Fruit fly (Drosophila melanogaster) whole organism, embryonic: ENCODE results near the gene be.
A peak's percentile ranks its signal among the peaks of the same experiment; 100 is the strongest.

Source experiments
- Adf1 ChIP-seq: fragments of 200-800 bp; sonication (Bioruptor generic); IDR thresholded peaks from 2 replicates; pipeline ENCODE4 v1.3.6; 2022; ENCODE audit warnings: missing biosample characterization, missing genetic modification characterization
- B-H2 ChIP-seq: fragments of 200-800 bp; sonication (Bioruptor generic); optimal IDR thresholded peaks from 2 replicates; lab custom pipeline; 2018; ENCODE audit warnings: missing biosample characterization, mild to moderate bottlenecking, missing genetic modification characterization
- CG10366 ChIP-seq: fragments of 200-800 bp; sonication (Bioruptor generic); IDR thresholded peaks from 2 replicates; pipeline ENCODE4 v1.3.6; 2022; ENCODE audit warnings: missing biosample characterization, missing genetic modification characterization
- CG11247 ChIP-seq: fragments of 200-800 bp; sonication (Bioruptor generic); IDR thresholded peaks from 2 replicates; pipeline ENCODE4 v1.3.6; 2022; ENCODE audit warnings: missing biosample characterization, missing genetic modification characterization
- CG11560 ChIP-seq: fragments of 200-800 bp; sonication (Bioruptor generic); IDR thresholded peaks from 3 replicates; pipeline ENCODE4 v1.3.6; 2022; ENCODE audit warnings: missing biosample characterization, missing genetic modification characterization
- CG14860 ChIP-seq: fragments of 200-800 bp; sonication (Bioruptor generic); IDR thresholded peaks from 3 replicates; pipeline ENCODE4 v1.3.6; 2022; ENCODE audit warnings: missing biosample characterization, missing genetic modification characterization; ENCODE audit not compliant: partially characterized antibody
- CG15696 ChIP-seq: fragments of 200-800 bp; sonication (Bioruptor generic); optimal IDR thresholded peaks from 2 replicates; lab custom pipeline; 2019; ENCODE audit warnings: missing biosample characterization, mild to moderate bottlenecking, missing genetic modification characterization, moderate library complexity
- CG16779 ChIP-seq: fragments of 200-800 bp; sonication (Bioruptor generic); IDR thresholded peaks from 2 replicates; pipeline ENCODE4 v1.3.6; 2022; ENCODE audit warnings: missing biosample characterization, missing genetic modification characterization
- CG17829 ChIP-seq: fragments of 200-800 bp; optimal IDR thresholded peaks from 2 replicates; lab custom pipeline; 2019; ENCODE audit warnings: missing biosample characterization, mild to moderate bottlenecking, missing genetic modification characterization, moderate library complexity
- CG1792 ChIP-seq: fragments of 200-800 bp; sonication (Bioruptor generic); optimal IDR thresholded peaks from 2 replicates; lab custom pipeline; 2016; ENCODE audit warnings: missing biosample characterization, missing genetic modification characterization
- CG18011 ChIP-seq: fragments of 200-800 bp; sonication (Bioruptor generic); optimal IDR thresholded peaks from 2 replicates; lab custom pipeline; 2017; ENCODE audit warnings: missing biosample characterization, missing genetic modification characterization, mild to moderate bottlenecking, moderate library complexity, missing genotype
- CG18764 ChIP-seq: fragments of 200-800 bp; sonication (Bioruptor generic); optimal IDR thresholded peaks from 3 replicates; lab custom pipeline; 2016; ENCODE audit warnings: missing biosample characterization, missing genetic modification characterization
- CG31388 ChIP-seq: fragments of 200-800 bp; sonication (Bioruptor generic); optimal IDR thresholded peaks from 2 replicates; lab custom pipeline; 2016; ENCODE audit warnings: missing biosample characterization, missing genetic modification characterization
- CG33557 ChIP-seq: fragments of 200-800 bp; sonication (Bioruptor generic); optimal IDR thresholded peaks from 2 replicates; lab custom pipeline; 2019; ENCODE audit warnings: missing biosample characterization, mild to moderate bottlenecking, missing genetic modification characterization, moderate library complexity
- CG3726 ChIP-seq: fragments of 200-800 bp; sonication (Bioruptor generic); IDR thresholded peaks from 3 replicates; pipeline ENCODE4, ENCODE4 v1.3.6; 2022; ENCODE audit warnings: missing biosample characterization, missing genetic modification characterization
- CG4360 ChIP-seq: fragments of 200-800 bp; sonication (Bioruptor generic); IDR thresholded peaks from 2 replicates; pipeline ENCODE4 v1.3.6; 2022; ENCODE audit warnings: missing biosample characterization, missing genetic modification characterization
- CG4617 ChIP-seq: fragments of 200-800 bp; sonication (Bioruptor generic); optimal IDR thresholded peaks from 3 replicates; lab custom pipeline; 2016; ENCODE audit warnings: missing biosample characterization, missing genetic modification characterization, borderline replicate concordance
- CG4820 ChIP-seq: fragments of 200-800 bp; sonication (Bioruptor generic); optimal IDR thresholded peaks from 3 replicates; lab custom pipeline; 2016; ENCODE audit warnings: missing biosample characterization, missing genetic modification characterization
- CG6791 ChIP-seq: fragments of 200-800 bp; sonication (Bioruptor generic); IDR thresholded peaks from 3 replicates; pipeline ENCODE4 v1.3.6; 2022; ENCODE audit warnings: missing biosample characterization, missing genetic modification characterization; ENCODE audit not compliant: partially characterized antibody
- D ChIP-seq, 2 experiments: fragments of 200-800 bp in 1 of 2; fragments of >200 bp in 1 of 2; sonication (Bioruptor generic) in 1 of 2; optimal IDR thresholded peaks; 2 replicates in 1 of 2; 3 replicates in 1 of 2; lab custom pipeline; 2017; ENCODE audit warnings: mild to moderate bottlenecking in 1 of 2, missing biosample characterization in 1 of 2, missing genetic modification characterization in 1 of 2, missing genetic modification reagents in 1 of 2
- D19B ChIP-seq: fragments of 200-800 bp; sonication (Bioruptor generic); optimal IDR thresholded peaks from 2 replicates; lab custom pipeline; 2017; ENCODE audit warnings: missing biosample characterization, mild to moderate bottlenecking, missing genetic modification characterization
- Dip2 ChIP-seq: fragments of 200-800 bp; sonication (Bioruptor generic); IDR thresholded peaks from 2 replicates; pipeline ENCODE4 v1.3.6; 2022; ENCODE audit warnings: missing biosample characterization, missing genetic modification characterization
- E2f2 ChIP-seq: fragments of 200-800 bp; sonication (Bioruptor generic); IDR thresholded peaks from 2 replicates; pipeline ENCODE4 v1.3.6; 2022; ENCODE audit warnings: missing biosample characterization, missing genetic modification characterization
- Eip74EF ChIP-seq, 2 experiments: fragments of 200-800 bp in 1 of 2; fragments of >200 bp in 1 of 2; sonication (Bioruptor generic) in 1 of 2; optimal IDR thresholded peaks; 2 replicates each; lab custom pipeline; 2017 to 2019; ENCODE audit warnings: missing biosample characterization in 2 of 2, missing genetic modification characterization in 2 of 2, mild to moderate bottlenecking in 1 of 2, moderate library complexity in 1 of 2
- H15 ChIP-seq: fragments of 200-800 bp; sonication (Bioruptor generic); IDR thresholded peaks from 3 replicates; pipeline ENCODE4 v1.3.6; 2022; ENCODE audit warnings: missing biosample characterization, missing genetic modification characterization
- HmgZ ChIP-seq: fragments of 200-800 bp; sonication (Bioruptor generic); optimal IDR thresholded peaks from 2 replicates; lab custom pipeline; 2018; ENCODE audit warnings: missing biosample characterization, mild to moderate bottlenecking, missing genetic modification characterization
- NFAT ChIP-seq: fragments of 200-800 bp; sonication (Bioruptor generic); IDR thresholded peaks from 2 replicates; pipeline ENCODE4 v1.3.6; 2022; ENCODE audit warnings: missing biosample characterization, missing genetic modification characterization
- Oaz ChIP-seq: fragments of 200-800 bp; sonication (Bioruptor generic); IDR thresholded peaks from 2 replicates; pipeline ENCODE4 v1.3.6; 2022; ENCODE audit warnings: missing biosample characterization, missing genetic modification characterization
- Optix ChIP-seq: fragments of 200-800 bp; sonication (Bioruptor generic); IDR thresholded peaks from 3 replicates; pipeline ENCODE4 v1.3.6; 2022; ENCODE audit warnings: missing biosample characterization, missing genetic modification characterization
- Sry-β ChIP-seq: fragments of 200-800 bp; sonication (Bioruptor generic); optimal IDR thresholded peaks from 2 replicates; lab custom pipeline; 2018; ENCODE audit warnings: missing biosample characterization, mild to moderate bottlenecking, missing genetic modification characterization, moderate library complexity
- Usf ChIP-seq: fragments of 200-800 bp; sonication (Bioruptor generic); optimal IDR thresholded peaks from 2 replicates; lab custom pipeline; 2017; ENCODE audit warnings: missing genotype, missing biosample characterization, missing genetic modification characterization
- cas ChIP-seq: fragments of 200-800 bp; sonication (Bioruptor generic); IDR thresholded peaks from 2 replicates; pipeline ENCODE4 v1.3.6; 2022; ENCODE audit warnings: missing biosample characterization, missing genetic modification characterization
- chn ChIP-seq: fragments of 200-800 bp; sonication (Bioruptor generic); optimal IDR thresholded peaks from 2 replicates; lab custom pipeline; 2016; ENCODE audit warnings: missing biosample characterization, missing genetic modification characterization
- croc ChIP-seq: fragments of 200-800 bp; sonication (Bioruptor generic); conservative IDR thresholded peaks from 3 replicates; pipeline ENCODE4 v1.3.6; 2022; ENCODE audit warnings: missing biosample characterization, missing genetic modification characterization
- dati ChIP-seq: fragments of 200-800 bp; sonication (Bioruptor generic); IDR thresholded peaks from 2 replicates; pipeline ENCODE4 v1.3.6; 2022; ENCODE audit warnings: missing biosample characterization, missing genetic modification characterization
- emc ChIP-seq: fragments of 200-800 bp; sonication (Bioruptor generic); optimal IDR thresholded peaks from 2 replicates; lab custom pipeline; 2016; ENCODE audit warnings: missing biosample characterization, missing genetic modification characterization
- fd3F ChIP-seq: fragments of 200-800 bp; sonication (Bioruptor generic); optimal IDR thresholded peaks from 2 replicates; lab custom pipeline; 2018; ENCODE audit warnings: missing biosample characterization, mild to moderate bottlenecking, missing genetic modification characterization, moderate library complexity
- fd64A ChIP-seq: fragments of 200-800 bp; sonication (Bioruptor generic); optimal IDR thresholded peaks from 3 replicates; lab custom pipeline; 2018; ENCODE audit warnings: missing biosample characterization, mild to moderate bottlenecking, missing genetic modification characterization
- fd96Cb ChIP-seq: fragments of 200-800 bp; sonication (Bioruptor generic); optimal IDR thresholded peaks from 2 replicates; lab custom pipeline; 2018; ENCODE audit warnings: missing biosample characterization, mild to moderate bottlenecking, missing genetic modification characterization, moderate library complexity
- gsb ChIP-seq: fragments of 200-800 bp; sonication (Bioruptor generic); IDR thresholded peaks from 2 replicates; pipeline ENCODE4 v1.3.6; 2022; ENCODE audit warnings: missing biosample characterization, missing genetic modification characterization
- inv ChIP-seq: fragments of 200-800 bp; sonication (Bioruptor generic); IDR thresholded peaks from 2 replicates; pipeline ENCODE4 v1.3.6; 2022; ENCODE audit warnings: missing biosample characterization, missing genetic modification characterization; ENCODE audit not compliant: partially characterized antibody
- knrl ChIP-seq: fragments of 200-800 bp; sonication (Bioruptor generic); IDR thresholded peaks from 3 replicates; pipeline ENCODE4 v1.3.6; 2022; ENCODE audit warnings: missing biosample characterization, missing genetic modification characterization; ENCODE audit not compliant: partially characterized antibody
- lmd ChIP-seq: fragments of 200-800 bp; sonication (Bioruptor generic); IDR thresholded peaks from 2 replicates; pipeline ENCODE4 v1.3.6; 2022; ENCODE audit warnings: missing biosample characterization, missing genetic modification characterization
- nmo ChIP-seq: fragments of 200-800 bp; sonication (Bioruptor generic); optimal IDR thresholded peaks from 2 replicates; lab custom pipeline; 2018; ENCODE audit warnings: missing biosample characterization, mild to moderate bottlenecking, missing genetic modification characterization, moderate library complexity
- pho ChIP-seq: fragments of 200-800 bp; sonication (Bioruptor generic); optimal IDR thresholded peaks from 2 replicates; lab custom pipeline; 2016; ENCODE audit warnings: missing biosample characterization, missing genetic modification characterization
- phol ChIP-seq: fragments of 200-800 bp; sonication (Bioruptor generic); optimal IDR thresholded peaks from 3 replicates; lab custom pipeline; 2018; ENCODE audit warnings: missing biosample characterization, mild to moderate bottlenecking, missing genetic modification characterization, moderate library complexity
- pzg ChIP-seq: fragments of 200-800 bp; sonication (Bioruptor generic); optimal IDR thresholded peaks from 3 replicates; lab custom pipeline; 2018; ENCODE audit warnings: missing biosample characterization, mild to moderate bottlenecking, missing genetic modification characterization, moderate library complexity
- sens ChIP-seq: fragments of 200-800 bp; sonication (Bioruptor generic); peaks from one replicate; lab custom pipeline; 2016; ENCODE audit warnings: missing biosample characterization, missing genetic modification characterization
- ssp ChIP-seq: fragments of 200-800 bp; sonication (Bioruptor generic); IDR thresholded peaks from 2 replicates; pipeline ENCODE4 v1.3.6; 2022; ENCODE audit warnings: missing biosample characterization, missing genetic modification characterization
- wek ChIP-seq: fragments of 200-800 bp; sonication (Bioruptor generic); optimal IDR thresholded peaks from 3 replicates; lab custom pipeline; 2018; ENCODE audit warnings: missing biosample characterization, mild to moderate bottlenecking, missing genetic modification characterization, moderate library complexity

Gene be

DNA sequence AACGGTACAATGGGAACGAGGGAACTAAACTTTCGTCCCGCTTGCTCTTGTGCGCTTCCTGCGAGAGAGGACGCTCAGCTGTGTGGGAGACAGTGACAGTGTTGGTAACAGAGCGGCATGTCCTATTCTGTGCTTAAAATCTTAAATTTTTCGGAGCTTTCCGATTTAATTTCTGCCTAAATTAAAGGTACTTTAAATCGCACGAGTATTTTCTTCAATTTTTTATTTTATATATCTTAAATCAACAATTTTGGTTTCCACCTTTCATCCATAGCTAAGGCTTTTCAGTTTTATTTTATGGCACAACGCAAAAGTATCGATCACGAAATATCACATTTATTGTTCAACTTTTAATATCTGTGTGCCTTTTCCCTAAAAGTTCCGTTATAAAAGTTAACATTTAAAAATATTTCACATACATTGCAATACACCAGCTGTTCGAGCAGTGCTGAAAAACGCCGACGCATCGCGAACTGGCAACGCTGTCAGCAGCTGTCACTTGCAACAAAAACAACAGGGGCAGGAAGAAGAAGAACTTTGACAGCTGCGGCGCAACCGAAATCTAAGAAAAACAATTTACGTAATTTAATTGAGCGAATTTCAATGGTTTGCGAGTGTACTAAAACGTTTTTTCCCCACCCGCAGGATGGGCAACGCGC is 39.3 kb downstream of the be start, which contains the start of the genes hiw and ND-B18 (continued):
- TF ChIP-seq D (optimal IDR thresholded peaks at IDR 0.05; lab: Kevin White, UChicago) (no peak), D (GFP tag; optimal IDR thresholded peaks at IDR 0.05; lab: Kevin White, UChicago) (no peak), lmd (GFP tag; lab: Robert Waterston, UW) (no peak), B-H2 (GFP tag; lab: Kevin White, UChicago) (peak; percentile 43), CG18764 (GFP tag; lab: Kevin White, UChicago) (no peak), CG1792 (GFP tag; lab: Kevin White, UChicago) (no peak), Dip2 (no peak), dati (GFP tag; lab: Robert Waterston, UW) (no peak), emc (GFP tag; lab: Kevin White, UChicago) (no peak), nmo (GFP tag; lab: Kevin White, UChicago) (peak; percentile 35), CG4820 (GFP tag; lab: Kevin White, UChicago) (no peak), knrl (GFP tag; lab: Robert Waterston, UW) (peak; percentile 20; the same call in 1 of the 3 replicates), Sry-β (GFP tag; lab: Kevin White, UChicago) (peak; percentile 72), CG15696 (tag; lab: Kevin White, UChicago) (no peak), CG17829 (peak; percentile 17), CG18011 (GFP tag; lab: Kevin White, UChicago) (no peak), H15 (GFP tag; lab: Robert Waterston, UW) (no peak), E2f2 (peak; percentile 69), inv (GFP tag; lab: Robert Waterston, UW) (peak; percentile 24; the same call in 1 of the 2 replicates), Adf1 (GFP tag; lab: Robert Waterston, UW) (no peak), phol (tag; lab: Kevin White, UChicago) (peak; percentile 37), pzg (peak; percentile 83), croc (GFP tag; lab: Robert Waterston, UW) (no peak), wek (no peak), CG14860 (GFP tag; lab: Robert Waterston, UW) (no peak), CG4360 (GFP tag; lab: Robert Waterston, UW) (peak; percentile 94), CG10366 (GFP tag; lab: Robert Waterston, UW) (no peak), Usf (GFP tag; lab: Kevin White, UChicago) (no peak), ssp (no peak), Optix (GFP tag; lab: Robert Waterston, UW) (no peak), CG6791 (peak; percentile 33; the same call in 2 of the 3 replicates), CG31388 (GFP tag; lab: Kevin White, UChicago) (no peak), Eip74EF (GFP tag; optimal IDR thresholded peaks at IDR 0.05; lab: Kevin White, UChicago) (no peak), fd96Cb (no peak), fd64A (no peak), sens (GFP tag; lab: Kevin White, UChicago) (peak; percentile 70), NFAT (GFP tag; lab: Robert Waterston, UW) (no peak), CG11247 (no peak), CG16779 (no peak), Oaz (GFP tag; lab: Robert Waterston, UW) (no peak), chn (GFP tag; lab: Kevin White, UChicago) (no peak), D19B (GFP tag; lab: Kevin White, UChicago) (no peak), gsb (GFP tag; lab: Robert Waterston, UW) (no peak), HmgZ (peak; percentile 67), cas (GFP tag; lab: Robert Waterston, UW) (no peak), fd3F (no peak), CG3726 (GFP tag; lab: Robert Waterston, UW) (no peak), pho (GFP tag; lab: Kevin White, UChicago) (no peak), CG33557 (GFP tag; lab: Kevin White, UChicago) (no peak), CG11560 (no peak), CG4617 (peak; percentile 73)
